Worm (Caenorhabditis elegans) whole organism, L2 larva: ENCODE measurements around the gene C04H5.7.

Experiments used
- lin-11 ChIP-seq: fragments of 150-350 bp; sonication (generic microtip); optimal IDR thresholded peaks from 2 replicates; lab custom pipeline; 2014; ENCODE audit warnings: missing biosample characterization, missing genetic modification characterization, inconsistent platforms, mixed read lengths
- snpc-4 ChIP-seq: fragments of 150-350 bp; optimal IDR thresholded peaks from 2 replicates; lab custom pipeline; 2014; ENCODE audit warnings: missing biosample characterization, missing genetic modification characterization
- ztf-11 ChIP-seq: sonication (generic microtip); optimal IDR thresholded peaks from 2 replicates; lab custom pipeline; 2017; ENCODE audit warnings: missing biosample characterization, missing genetic modification characterization

- TF ChIP-seq lin-11 (tag; lab: Kevin White, UChicago) (peak; percentile 46), ztf-11 (tag; lab: Kevin White, UChicago) (no peak), snpc-4 (tag; lab: Kevin White, UChicago) (peak; percentile 81)
These were observed 40.9 kb upstream of the C04H5.7 start for ce11 chrII:14496809-14497208.
